Worm (Caenorhabditis elegans) whole organism, mixed stage, embryonic: ENCODE measurements around the gene R193.6.

Source experiments
- blmp-1 ChIP-seq: fragments of 150-350 bp; optimal IDR thresholded peaks from 2 replicates; lab custom pipeline; 2014; ENCODE audit warnings: missing biosample characterization, missing genetic modification characterization
- flh-1 ChIP-seq: fragments of 200-800 bp; sonication (Bioruptor generic); optimal IDR thresholded peaks from 2 replicates; lab custom pipeline; 2018; ENCODE audit warnings: mild to moderate bottlenecking, missing genetic modification characterization, moderate library complexity, missing compliant biosample characterization
- hlh-1 ChIP-seq: fragments of 150-350 bp; optimal IDR thresholded peaks from 2 replicates; lab custom pipeline; 2014; ENCODE audit warnings: missing biosample characterization, missing genetic modification reagents, missing genetic modification characterization
- lin-13 ChIP-seq: fragments of 150-350 bp; optimal IDR thresholded peaks from 2 replicates; lab custom pipeline; 2014; ENCODE audit warnings: missing biosample characterization, missing genetic modification characterization
- nhr-2 ChIP-seq: fragments of 150-350 bp; optimal IDR thresholded peaks from 2 replicates; lab custom pipeline; 2014; ENCODE audit warnings: missing biosample characterization, missing genetic modification characterization
- pha-4 ChIP-seq: fragments of 150-350 bp; optimal IDR thresholded peaks from 2 replicates; lab custom pipeline; 2018; ENCODE audit warnings: missing biosample characterization, missing genetic modification reagents, missing genetic modification characterization
- snpc-4 ChIP-seq: fragments of 150-350 bp; optimal IDR thresholded peaks from 2 replicates; lab custom pipeline; 2014; ENCODE audit warnings: missing biosample characterization, missing genetic modification characterization
- unc-62 ChIP-seq: fragments of 150-350 bp; optimal IDR thresholded peaks from 2 replicates; lab custom pipeline; 2014; ENCODE audit warnings: missing biosample characterization, missing genetic modification reagents, missing genetic modification characterization
- zip-8 ChIP-seq: fragments of 150-350 bp; optimal IDR thresholded peaks from 2 replicates; lab custom pipeline; 2014; ENCODE audit warnings: missing biosample characterization, missing genetic modification characterization

DNA sequence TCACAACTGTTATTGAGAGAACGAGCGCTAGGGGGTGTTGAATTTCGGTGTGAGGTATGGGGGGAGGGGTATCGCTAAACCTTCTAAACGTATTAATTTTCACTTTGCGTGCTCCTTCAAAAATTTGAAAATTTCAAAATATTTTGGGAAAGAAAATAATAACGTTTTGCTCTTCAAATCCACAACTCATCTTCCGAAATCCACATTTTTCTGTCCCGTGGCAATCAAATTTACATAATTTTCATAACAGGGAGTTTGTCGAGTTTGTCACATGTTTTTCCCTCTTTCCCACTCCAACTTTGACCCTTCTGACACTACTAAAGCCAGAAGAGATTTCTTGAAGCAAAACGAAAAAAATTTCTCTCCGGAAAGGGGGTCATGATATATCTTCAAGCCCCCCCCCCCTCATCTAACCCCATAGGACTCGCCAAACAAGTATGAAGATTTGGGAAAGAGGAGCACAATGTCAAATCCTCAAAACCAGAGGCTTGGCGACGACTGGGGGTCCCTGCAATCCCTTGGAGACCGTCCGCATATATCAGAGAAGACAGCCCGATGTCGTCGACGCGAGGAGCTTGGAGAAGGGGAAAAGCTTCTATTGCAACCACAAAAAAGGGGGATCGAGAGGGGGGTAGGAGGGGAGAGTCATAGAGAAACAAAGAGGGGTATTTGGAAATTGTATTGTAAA is 32.8 kb downstream of the R193.6 start:
- TF ChIP-seq pha-4 (no peak), nhr-2 (tag; lab: Kevin White, UChicago) (no peak), flh-1 (no peak), hlh-1 (tag; lab: Kevin White, UChicago) (no peak), lin-13 (tag; lab: Kevin White, UChicago) (no peak), blmp-1 (tag; lab: Kevin White, UChicago) (no peak), unc-62 (GFP tag; lab: Kevin White, UChicago) (no peak), snpc-4 (no peak), zip-8 (tag; lab: Kevin White, UChicago) (no peak)
